Worm (Caenorhabditis elegans) whole organism, L1 larva: ENCODE results near the gene H14E04.2.

Experiments
- C04F5.9 ChIP-seq: sonication (generic microtip); optimal IDR thresholded peaks from 2 replicates; lab custom pipeline; 2016; ENCODE audit warnings: missing genetic modification characterization, missing compliant biosample characterization
- fos-1 ChIP-seq: fragments of 150-350 bp; optimal IDR thresholded peaks from 2 replicates; lab custom pipeline; 2014; ENCODE audit warnings: missing biosample characterization, missing genetic modification characterization
- nhr-76 ChIP-seq: sonication (generic microtip); optimal IDR thresholded peaks from 2 replicates; lab custom pipeline; 2017; ENCODE audit warnings: missing biosample characterization, missing genetic modification characterization
- nhr-85 ChIP-seq: sonication (generic microtip); peaks from one replicate; lab custom pipeline; 2016; ENCODE audit warnings: missing genetic modification characterization, inconsistent platforms, missing compliant biosample characterization
- pag-3 ChIP-seq: sonication (generic microtip); optimal IDR thresholded peaks from 2 replicates; lab custom pipeline; 2017; ENCODE audit warnings: missing genetic modification characterization, mild to moderate bottlenecking, missing compliant biosample characterization, antibody characterized with exemption, borderline replicate concordance; ENCODE audit not compliant: insufficient read depth
- pqm-1 ChIP-seq: sonication (generic microtip); optimal IDR thresholded peaks from 3 replicates; lab custom pipeline; 2017; ENCODE audit warnings: missing biosample characterization, missing genetic modification characterization

DNA sequence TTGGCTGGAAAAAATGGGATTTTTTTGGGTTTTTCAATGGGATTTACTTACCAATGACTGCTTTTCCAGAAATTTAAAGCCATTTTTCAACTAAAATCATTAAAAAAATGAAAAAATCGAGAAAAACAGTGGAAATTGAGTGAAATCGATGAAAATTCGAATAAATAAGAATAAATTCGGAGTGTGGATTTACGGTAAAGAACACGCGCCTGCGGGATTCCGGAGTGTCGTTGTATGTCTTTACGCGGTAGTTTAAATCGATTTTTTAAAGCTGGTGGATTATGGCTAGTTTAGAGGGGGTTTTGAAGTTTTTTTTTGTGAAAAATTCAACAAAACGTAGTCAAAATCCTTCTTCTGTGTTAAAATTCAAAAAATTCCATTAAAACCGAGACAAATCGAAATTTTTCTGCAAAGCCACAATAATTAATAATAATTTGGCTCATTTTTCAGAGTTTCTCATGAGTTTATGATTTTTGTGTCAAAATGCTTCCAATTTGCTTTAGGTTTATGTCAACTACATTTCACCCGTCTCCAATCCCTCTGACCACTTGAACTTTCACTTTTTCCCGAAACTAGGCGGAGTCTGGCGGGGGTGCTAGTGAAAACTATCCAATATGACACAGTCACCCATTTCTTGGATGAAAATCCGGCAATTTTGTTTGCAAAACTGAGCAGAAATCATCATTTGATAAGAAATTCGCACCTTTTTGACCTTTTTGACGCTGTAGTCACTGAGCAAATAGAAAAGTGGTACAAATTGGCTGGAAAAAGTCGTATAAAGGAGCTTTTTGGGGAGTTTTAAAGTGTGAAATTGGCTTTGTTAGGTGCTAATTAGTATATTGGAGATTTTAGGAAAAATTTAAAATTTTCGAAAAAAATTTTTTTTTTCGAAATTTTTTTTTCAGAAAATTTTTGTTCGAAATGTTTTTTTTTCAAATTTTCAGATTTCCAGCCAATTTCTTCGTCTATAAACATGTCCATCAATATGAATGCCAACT, 25.4 kb downstream of the H14E04.2 start, which contains the start of the genes cic-1 and strm-1:
- no peak for TF ChIP-seq C04F5.9
- no peak for TF ChIP-seq pqm-1 (tag; lab: Kevin White, UChicago)
- TF ChIP-seq nhr-85 (tag; lab: Kevin White, UChicago): peak; percentile 32
- TF ChIP-seq pag-3 (tag; lab: Kevin White, UChicago): no peak
- TF ChIP-seq nhr-76 (tag; lab: Kevin White, UChicago): no peak
- TF ChIP-seq fos-1 (tag; lab: Kevin White, UChicago): peak; percentile 12
